Fruit fly (Drosophila melanogaster) whole organism, embryonic: Measurements from ENCODE around the gene Pex10.

Source experiments
- ATbp ChIP-seq: fragments of 200-800 bp; sonication (Bioruptor generic); optimal IDR thresholded peaks from 2 replicates; lab custom pipeline; 2017; ENCODE audit warnings: missing biosample characterization, mild to moderate bottlenecking, missing genetic modification characterization, missing genetic modification reagents
- B-H1 ChIP-seq: fragments of 200-800 bp; sonication (Bioruptor generic); IDR thresholded peaks from 3 replicates; pipeline ENCODE4 v1.3.6; 2022; ENCODE audit warnings: missing biosample characterization, missing genetic modification characterization
- B-H2 ChIP-seq: fragments of 200-800 bp; sonication (Bioruptor generic); optimal IDR thresholded peaks from 2 replicates; lab custom pipeline; 2018; ENCODE audit warnings: missing biosample characterization, mild to moderate bottlenecking, missing genetic modification characterization
- Blimp-1 ChIP-seq: fragments of 200-800 bp; sonication (Bioruptor generic); optimal IDR thresholded peaks from 3 replicates; lab custom pipeline; 2018; ENCODE audit warnings: missing biosample characterization, missing genetic modification characterization, mild to moderate bottlenecking, moderate library complexity, missing genetic modification reagents
- Bteb2 ChIP-seq: fragments of 200-800 bp; sonication (Bioruptor generic); optimal IDR thresholded peaks from 2 replicates; lab custom pipeline; 2016; ENCODE audit warnings: missing biosample characterization, missing genetic modification characterization
- CG1233 ChIP-seq: fragments of 200-800 bp; sonication (Bioruptor generic); optimal IDR thresholded peaks from 4 replicates; lab custom pipeline; 2018; ENCODE audit warnings: missing biosample characterization, mild to moderate bottlenecking, missing genetic modification characterization
- CG13123 ChIP-seq: fragments of 200-800 bp; sonication (Bioruptor generic); optimal IDR thresholded peaks from 2 replicates; lab custom pipeline; 2016; ENCODE audit warnings: missing biosample characterization, missing genetic modification characterization
- CG15011 ChIP-seq: fragments of 200-800 bp; sonication (Bioruptor generic); optimal IDR thresholded peaks from 3 replicates; lab custom pipeline; 2018; ENCODE audit warnings: missing biosample characterization, mild to moderate bottlenecking, missing genetic modification characterization
- CG15514 ChIP-seq: fragments of 200-800 bp; sonication (Bioruptor generic); optimal IDR thresholded peaks from 3 replicates; lab custom pipeline; 2017; ENCODE audit warnings: missing biosample characterization, missing genetic modification characterization, mild to moderate bottlenecking, moderate library complexity, missing genetic modification reagents
- CG15601 ChIP-seq: fragments of 200-800 bp; sonication (Bioruptor generic); optimal IDR thresholded peaks from 3 replicates; lab custom pipeline; 2019; ENCODE audit warnings: missing biosample characterization, mild to moderate bottlenecking, missing genetic modification characterization, moderate library complexity
- CG15696 ChIP-seq: fragments of 200-800 bp; sonication (Bioruptor generic); optimal IDR thresholded peaks from 2 replicates; lab custom pipeline; 2019; ENCODE audit warnings: missing biosample characterization, mild to moderate bottlenecking, missing genetic modification characterization, moderate library complexity
- CG1647 ChIP-seq: fragments of 200-800 bp; sonication (Bioruptor generic); optimal IDR thresholded peaks from 3 replicates; lab custom pipeline; 2016; ENCODE audit warnings: missing biosample characterization, missing genetic modification characterization
- CG17802 ChIP-seq: fragments of 200-800 bp; sonication (Bioruptor generic); optimal IDR thresholded peaks from 2 replicates; lab custom pipeline; 2018; ENCODE audit warnings: missing biosample characterization, mild to moderate bottlenecking, missing genetic modification characterization, moderate library complexity
- CG18764 ChIP-seq: fragments of 200-800 bp; sonication (Bioruptor generic); optimal IDR thresholded peaks from 3 replicates; lab custom pipeline; 2016; ENCODE audit warnings: missing biosample characterization, missing genetic modification characterization
- CG30431 ChIP-seq: fragments of 200-800 bp; sonication (Bioruptor generic); optimal IDR thresholded peaks from 2 replicates; lab custom pipeline; 2017; ENCODE audit warnings: missing biosample characterization, missing genetic modification characterization
- CG32532 ChIP-seq: fragments of 200-800 bp; sonication (Bioruptor generic); IDR thresholded peaks from 2 replicates; pipeline ENCODE4 v1.3.6; 2022; ENCODE audit warnings: missing biosample characterization, missing genetic modification characterization
- CG33213 ChIP-seq: fragments of 200-800 bp; sonication (Bioruptor generic); optimal IDR thresholded peaks from 3 replicates; lab custom pipeline; 2016; ENCODE audit warnings: missing biosample characterization, missing genetic modification characterization
- CG6175 ChIP-seq: fragments of 200-800 bp; sonication (Bioruptor generic); IDR thresholded peaks from 3 replicates; pipeline ENCODE4 v1.3.6; 2022; ENCODE audit warnings: missing biosample characterization, missing genetic modification characterization
- CG6254 ChIP-seq: fragments of 200-800 bp; sonication (Bioruptor generic); optimal IDR thresholded peaks from 3 replicates; lab custom pipeline; 2017; ENCODE audit warnings: mild to moderate bottlenecking, missing biosample characterization, missing genetic modification reagents, missing genetic modification characterization
- CG6654 ChIP-seq: fragments of 200-800 bp; sonication (Bioruptor generic); optimal IDR thresholded peaks from 2 replicates; lab custom pipeline; 2017; ENCODE audit warnings: missing biosample characterization, mild to moderate bottlenecking, missing genetic modification characterization
- CG7372 ChIP-seq: fragments of 200-800 bp; sonication (Bioruptor generic); IDR thresholded peaks from 2 replicates; pipeline ENCODE4 v1.3.6; 2022; ENCODE audit warnings: missing biosample characterization, missing genetic modification characterization
- CG9215 ChIP-seq: fragments of 200-800 bp; sonication (Bioruptor generic); IDR thresholded peaks from 2 replicates; pipeline ENCODE4 v1.3.6; 2022; ENCODE audit warnings: missing biosample characterization, missing genetic modification characterization
- CTCF ChIP-seq: fragments of 200-800 bp; sonication (Bioruptor generic); optimal IDR thresholded peaks from 2 replicates; lab custom pipeline; 2017; ENCODE audit warnings: missing biosample characterization, mild to moderate bottlenecking, missing genetic modification characterization, moderate library complexity
- Dip2 ChIP-seq: fragments of 200-800 bp; sonication (Bioruptor generic); IDR thresholded peaks from 2 replicates; pipeline ENCODE4 v1.3.6; 2022; ENCODE audit warnings: missing biosample characterization, missing genetic modification characterization
- Dip3 ChIP-seq: fragments of 200-800 bp; sonication (Bioruptor generic); optimal IDR thresholded peaks from 3 replicates; lab custom pipeline; 2016; ENCODE audit warnings: missing biosample characterization, missing genetic modification characterization
- Doc3 ChIP-seq: fragments of 200-800 bp; sonication (Bioruptor generic); IDR thresholded peaks from 3 replicates; pipeline ENCODE4 v1.3.6; 2022; ENCODE audit warnings: missing biosample characterization, missing genetic modification characterization; ENCODE audit not compliant: partially characterized antibody
- H15 ChIP-seq: fragments of 200-800 bp; sonication (Bioruptor generic); IDR thresholded peaks from 3 replicates; pipeline ENCODE4 v1.3.6; 2022; ENCODE audit warnings: missing biosample characterization, missing genetic modification characterization
- Nf-YB ChIP-seq: fragments of 200-800 bp; sonication (Bioruptor generic); optimal IDR thresholded peaks from 3 replicates; lab custom pipeline; 2019; ENCODE audit warnings: missing biosample characterization, mild to moderate bottlenecking, missing genetic modification characterization, moderate library complexity
- Six4 ChIP-seq: fragments of 200-800 bp; sonication (Bioruptor generic); optimal IDR thresholded peaks from 2 replicates; lab custom pipeline; 2016; ENCODE audit warnings: missing biosample characterization, missing genetic modification characterization
- Tbp ChIP-seq: fragments of >200 bp; optimal IDR thresholded peaks from 2 replicates; lab custom pipeline; 2018; ENCODE audit warnings: missing biosample characterization, missing genetic modification characterization
- br ChIP-seq: fragments of >200 bp; optimal IDR thresholded peaks from 2 replicates; lab custom pipeline; 2017
- cas ChIP-seq: fragments of 200-800 bp; sonication (Bioruptor generic); IDR thresholded peaks from 2 replicates; pipeline ENCODE4 v1.3.6; 2022; ENCODE audit warnings: missing biosample characterization, missing genetic modification characterization
- croc ChIP-seq: fragments of 200-800 bp; sonication (Bioruptor generic); conservative IDR thresholded peaks from 3 replicates; pipeline ENCODE4 v1.3.6; 2022; ENCODE audit warnings: missing biosample characterization, missing genetic modification characterization
- cwo ChIP-seq: fragments of 200-800 bp; sonication (Bioruptor generic); optimal IDR thresholded peaks from 3 replicates; lab custom pipeline; 2017; ENCODE audit warnings: missing biosample characterization, missing genetic modification characterization, mild to moderate bottlenecking, moderate library complexity, missing genetic modification reagents
- dm ChIP-seq: fragments of 200-800 bp; sonication (Bioruptor generic); optimal IDR thresholded peaks from 3 replicates; lab custom pipeline; 2016; ENCODE audit warnings: missing biosample characterization, missing genetic modification characterization
- dmrt99B ChIP-seq: fragments of 200-800 bp; sonication (Bioruptor generic); optimal IDR thresholded peaks from 2 replicates; lab custom pipeline; 2018; ENCODE audit warnings: missing biosample characterization, mild to moderate bottlenecking, missing genetic modification characterization, moderate library complexity
- grau ChIP-seq: fragments of 200-800 bp; optimal IDR thresholded peaks from 3 replicates; lab custom pipeline; 2019; ENCODE audit warnings: missing biosample characterization, mild to moderate bottlenecking, missing genetic modification characterization, moderate library complexity
- gsb ChIP-seq: fragments of 200-800 bp; sonication (Bioruptor generic); IDR thresholded peaks from 2 replicates; pipeline ENCODE4 v1.3.6; 2022; ENCODE audit warnings: missing biosample characterization, missing genetic modification characterization
- her ChIP-seq: fragments of 200-800 bp; sonication (Bioruptor generic); optimal IDR thresholded peaks from 2 replicates; lab custom pipeline; 2016; ENCODE audit warnings: missing biosample characterization, missing genetic modification characterization
- hkb ChIP-seq, 2 experiments: fragments of 200-800 bp in 1 of 2; fragments of >200 bp in 1 of 2; sonication (Bioruptor generic) in 1 of 2; IDR thresholded peaks in 1 of 2; optimal IDR thresholded peaks in 1 of 2; 2 replicates each; pipeline versions ENCODE4 v1.3.6 to Lab custom; 2017 to 2022; ENCODE audit warnings: missing biosample characterization in 1 of 2, missing genetic modification characterization in 1 of 2
- hth ChIP-seq: fragments of >200 bp; optimal IDR thresholded peaks from 2 replicates; lab custom pipeline; 2017; ENCODE audit warnings: inconsistent platforms
- knrl ChIP-seq: fragments of 200-800 bp; sonication (Bioruptor generic); IDR thresholded peaks from 3 replicates; pipeline ENCODE4 v1.3.6; 2022; ENCODE audit warnings: missing biosample characterization, missing genetic modification characterization; ENCODE audit not compliant: partially characterized antibody
- lmd ChIP-seq: fragments of 200-800 bp; sonication (Bioruptor generic); IDR thresholded peaks from 2 replicates; pipeline ENCODE4 v1.3.6; 2022; ENCODE audit warnings: missing biosample characterization, missing genetic modification characterization
- lola ChIP-seq, 3 experiments: fragments of >200 bp in 2 of 3; fragments of 200-800 bp in 1 of 3; sonication (Bioruptor generic) in 1 of 3; optimal IDR thresholded peaks; 2 replicates each; lab custom pipeline; 2017 to 2019; ENCODE audit warnings: missing biosample characterization in 3 of 3, missing genetic modification characterization in 3 of 3, mild to moderate bottlenecking in 1 of 3, moderate library complexity in 1 of 3
- otp ChIP-seq: fragments of 200-800 bp; sonication (Bioruptor generic); IDR thresholded peaks from 3 replicates; pipeline ENCODE4, ENCODE4 v1.3.6; 2022; ENCODE audit warnings: missing biosample characterization, missing genetic modification characterization
- rib ChIP-seq: fragments of 200-800 bp; sonication (Bioruptor generic); IDR thresholded peaks from 2 replicates; pipeline ENCODE4 v1.3.6; 2022; ENCODE audit warnings: missing biosample characterization, missing genetic modification characterization
- schlank ChIP-seq: fragments of 200-800 bp; sonication (Bioruptor generic); optimal IDR thresholded peaks from 2 replicates; lab custom pipeline; 2018; ENCODE audit warnings: missing biosample characterization, mild to moderate bottlenecking, missing genetic modification characterization
- sim ChIP-seq: fragments of 200-800 bp; sonication (Bioruptor generic); IDR thresholded peaks from 2 replicates; pipeline ENCODE4 v1.3.6; 2022; ENCODE audit warnings: missing biosample characterization, missing genetic modification characterization
- tio ChIP-seq: fragments of 200-800 bp; sonication (Bioruptor generic); optimal IDR thresholded peaks from 2 replicates; lab custom pipeline; 2017; ENCODE audit warnings: missing biosample characterization, missing genetic modification characterization, inconsistent platforms
- ttk ChIP-seq: fragments of 200-800 bp; sonication (Bioruptor generic); IDR thresholded peaks from 2 replicates; pipeline ENCODE4 v2.1.2; 2022; ENCODE audit warnings: missing biosample characterization, missing genetic modification characterization
- zen ChIP-seq: fragments of 200-800 bp; sonication (Bioruptor generic); optimal IDR thresholded peaks from 3 replicates; lab custom pipeline; 2018; ENCODE audit warnings: missing biosample characterization, mild to moderate bottlenecking, missing genetic modification characterization, moderate library complexity

Pex10 gene

dm6 chr3L:1602064-1602832 lies 44.2 kb downstream of the Pex10 start, which contains the start of gene CG12104 (continued):
- TF ChIP-seq otp (GFP tag; lab: Robert Waterston, UW) = no peak
- no peak for TF ChIP-seq dm (GFP tag; lab: Kevin White, UChicago)
- no peak for TF ChIP-seq Blimp-1 (GFP tag; lab: Kevin White, UChicago)
- TF ChIP-seq CG15696 (tag; lab: Kevin White, UChicago) = no peak
- no peak for TF ChIP-seq H15 (GFP tag; lab: Robert Waterston, UW)
- TF ChIP-seq CG7372 (GFP tag; lab: Robert Waterston, UW) = no peak
- TF ChIP-seq CG15011 (GFP tag; lab: Kevin White, UChicago) = no peak
- no peak for TF ChIP-seq br (lab: Kevin White, UChicago)
- TF ChIP-seq Bteb2 (GFP tag; lab: Kevin White, UChicago) = no peak
- TF ChIP-seq CG13123 (GFP tag; lab: Kevin White, UChicago) = no peak
- no peak for TF ChIP-seq Six4 (GFP tag; lab: Kevin White, UChicago)
- no peak for TF ChIP-seq lola (GFP tag; optimal IDR thresholded peaks at IDR 0.05; lab: Kevin White, UChicago)
- no peak for TF ChIP-seq hth (lab: Kevin White, UChicago)
- no peak for TF ChIP-seq croc (GFP tag; lab: Robert Waterston, UW)
- no peak for TF ChIP-seq ATbp (GFP tag; lab: Kevin White, UChicago)
- TF ChIP-seq dmrt99B (tag; lab: Kevin White, UChicago) = no peak
- TF ChIP-seq CG33213 = peak; percentile 31
- TF ChIP-seq cas (GFP tag; lab: Robert Waterston, UW) = no peak
- TF ChIP-seq CG30431 (GFP tag; lab: Kevin White, UChicago) = no peak
- no peak for TF ChIP-seq CG6654 (GFP tag; lab: Kevin White, UChicago)
- no peak for TF ChIP-seq CG6175 (GFP tag; lab: Robert Waterston, UW)
- TF ChIP-seq CG15514 = peak; percentile 99
- TF ChIP-seq CG6254 (GFP tag; lab: Kevin White, UChicago) = no peak
- TF ChIP-seq schlank (tag; lab: Kevin White, UChicago) = no peak
- no peak for TF ChIP-seq CG1647 (GFP tag; lab: Kevin White, UChicago)
- TF ChIP-seq CG9215 (GFP tag; lab: Robert Waterston, UW) = no peak
- no peak for TF ChIP-seq B-H2 (GFP tag; lab: Kevin White, UChicago)
- TF ChIP-seq CG1233 (GFP tag; lab: Kevin White, UChicago) = peak; percentile 38
- no peak for TF ChIP-seq CG18764
- TF ChIP-seq Dip2 (GFP tag; lab: Robert Waterston, UW) = no peak
- TF ChIP-seq gsb (GFP tag; lab: Robert Waterston, UW) = no peak
- no peak for TF ChIP-seq B-H1 (GFP tag; lab: Robert Waterston, UW)
- TF ChIP-seq CG15601 (tag; lab: Kevin White, UChicago) = no peak
- TF ChIP-seq her (GFP tag; lab: Kevin White, UChicago) = no peak
- peak; percentile 64 for TF ChIP-seq CG17802 (tag; lab: Kevin White, UChicago)
- peak; percentile 5 for TF ChIP-seq CTCF (GFP tag; lab: Kevin White, UChicago)
- no peak for TF ChIP-seq Tbp (GFP tag; lab: Kevin White, UChicago)
- no peak for TF ChIP-seq lmd (GFP tag; lab: Robert Waterston, UW)
- TF ChIP-seq sim (GFP tag; lab: Robert Waterston, UW) = no peak
- TF ChIP-seq hkb (optimal IDR thresholded peaks at IDR 0.05; lab: Kevin White, UChicago) = no peak
- TF ChIP-seq hkb (GFP tag; IDR thresholded peaks at IDR 0.05; lab: Robert Waterston, UW) = 0 out of 2 replicates have a peak, but pooled peaks have one; percentile 8
- TF ChIP-seq grau (tag; lab: Kevin White, UChicago) = peak; percentile 37
- no peak for TF ChIP-seq zen
- TF ChIP-seq Nf-YB (GFP tag; lab: Kevin White, UChicago) = no peak
- TF ChIP-seq ttk (GFP tag; lab: Robert Waterston, UW) = no peak
- no peak for TF ChIP-seq tio
- no peak for TF ChIP-seq Dip3 (GFP tag; lab: Kevin White, UChicago)
- TF ChIP-seq CG32532 (GFP tag; lab: Robert Waterston, UW) = peak; percentile 33; the same call in 1 of the 2 replicates
- TF ChIP-seq rib (GFP tag; lab: Robert Waterston, UW) = peak; percentile 54; the same call in 1 of the 2 replicates
- 0 out of 3 replicates have a peak, but pooled peaks have one; percentile 21 for TF ChIP-seq knrl
- TF ChIP-seq cwo = peak; percentile 40
- TF ChIP-seq Doc3 (GFP tag; lab: Robert Waterston, UW) = no peak
